Worm (Caenorhabditis elegans): ENCODE data around the gene T04F3.5.

The T04F3.5 gene

DNA sequence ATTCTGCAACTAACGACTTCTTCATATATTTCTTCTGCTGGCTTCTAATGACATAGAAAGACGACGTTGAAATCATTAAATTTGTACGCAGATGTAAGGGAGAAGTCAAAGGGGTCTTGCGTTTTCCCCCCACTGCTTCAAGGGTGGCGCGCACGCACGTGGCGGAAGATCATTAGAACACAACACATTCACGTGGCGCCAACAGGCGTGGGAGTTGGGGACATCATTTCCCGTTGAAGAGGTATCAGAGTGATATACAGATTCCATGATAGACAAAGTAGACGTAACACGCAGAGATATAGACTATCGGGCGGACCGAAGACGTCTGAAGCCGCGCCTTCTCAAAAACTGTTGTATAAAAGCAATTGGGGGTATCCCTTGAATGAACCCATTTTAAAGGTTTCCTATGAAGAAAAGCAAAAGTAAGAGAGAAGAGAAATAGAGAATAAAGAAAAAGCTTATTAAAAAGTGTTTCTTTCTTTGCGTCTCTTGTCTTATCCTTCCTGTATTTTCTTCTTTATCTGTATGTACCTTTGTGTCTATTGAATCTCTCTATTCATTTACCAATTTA lies 38.9 kb downstream of the T04F3.5 start:
- no peak for TF ChIP-seq T22C8.4 (GFP tag; IDR thresholded peaks at IDR 0.05)
- no peak for TF ChIP-seq klf-2 (GFP tag; conservative IDR thresholded peaks at IDR 0.05)
- TF ChIP-seq ztf-23 (GFP tag; IDR thresholded peaks at IDR 0.05), result no peak
- TF ChIP-seq med-1 (GFP tag; optimal IDR thresholded peaks at IDR 0.05; ENCODE audit: insufficient read depth), result no peak
- no peak for TF ChIP-seq ztf-29 (GFP tag; IDR thresholded peaks at IDR 0.05)
- no peak for TF ChIP-seq cog-1 (tag; optimal IDR thresholded peaks at IDR 0.05)

DNA sequence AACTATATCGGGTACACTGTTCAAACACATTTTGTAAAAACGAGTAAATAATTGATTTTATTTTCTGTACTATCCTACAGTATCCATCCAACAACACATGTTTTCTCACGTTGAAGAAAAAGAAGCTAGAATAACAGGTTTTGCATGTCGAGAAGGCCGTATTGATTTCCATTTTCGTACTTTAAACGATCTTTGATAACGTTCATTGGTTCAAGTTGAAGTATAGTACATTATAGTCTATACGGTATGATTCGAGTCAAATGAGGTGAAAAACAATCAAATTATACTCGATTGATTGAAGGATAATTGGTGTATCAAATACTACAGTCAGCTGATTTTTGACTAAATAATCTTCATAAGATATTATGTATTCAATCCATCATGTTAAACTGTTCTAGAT lies 40.0 kb downstream of the T04F3.5 start:
- TF ChIP-seq cog-1 (tag; optimal IDR thresholded peaks at IDR 0.05), result no peak

DNA sequence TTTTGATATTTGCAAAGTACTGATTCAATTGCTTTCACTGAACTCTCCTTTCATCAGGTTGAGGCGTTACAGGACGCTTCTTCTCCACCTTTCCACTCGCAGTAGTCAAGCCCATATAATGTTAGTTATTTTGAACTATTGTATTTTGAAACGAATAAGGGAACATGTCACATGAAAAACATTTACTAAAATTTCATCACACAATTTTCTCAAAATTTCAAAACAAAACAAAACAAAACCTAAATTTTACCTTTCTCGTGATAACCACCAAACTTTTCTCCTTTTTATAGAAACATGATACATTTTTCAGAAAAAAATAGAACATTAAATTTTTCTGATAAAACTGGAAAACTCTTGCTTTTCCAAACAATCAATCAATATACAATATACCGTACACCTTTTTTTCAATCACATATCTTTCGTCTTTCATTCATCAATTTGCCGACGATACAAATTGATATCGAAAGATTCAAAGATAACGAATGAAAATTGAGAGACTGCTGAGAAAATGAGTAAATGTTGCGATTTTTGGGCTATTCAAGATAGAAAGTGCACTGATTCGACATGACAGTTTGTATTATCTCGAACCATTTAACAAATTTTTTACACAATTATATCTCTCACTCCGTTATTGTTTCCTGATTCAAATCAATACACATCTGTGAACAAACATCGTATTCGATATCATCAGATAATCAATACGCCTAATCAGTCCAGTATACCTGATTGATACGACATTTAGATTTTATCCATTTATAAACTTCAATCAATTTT lies 40.8 kb downstream of the T04F3.5 start:
- TF ChIP-seq ztf-23 (GFP tag; IDR thresholded peaks at IDR 0.05) (no peak), cog-1 (tag; optimal IDR thresholded peaks at IDR 0.05) (no peak), T22C8.4 (GFP tag; IDR thresholded peaks at IDR 0.05) (no peak), tab-1 (GFP tag; IDR thresholded peaks at IDR 0.05) (no peak), ztf-29 (GFP tag; IDR thresholded peaks at IDR 0.05) (no peak), med-1 (GFP tag; optimal IDR thresholded peaks at IDR 0.05; ENCODE audit: insufficient read depth) (no peak), ref-1 (GFP tag; conservative IDR thresholded peaks at IDR 0.05) (no peak), flt-1 (GFP tag; IDR thresholded peaks at IDR 0.05) (no peak), klf-2 (GFP tag; conservative IDR thresholded peaks at IDR 0.05) (no peak)

DNA sequence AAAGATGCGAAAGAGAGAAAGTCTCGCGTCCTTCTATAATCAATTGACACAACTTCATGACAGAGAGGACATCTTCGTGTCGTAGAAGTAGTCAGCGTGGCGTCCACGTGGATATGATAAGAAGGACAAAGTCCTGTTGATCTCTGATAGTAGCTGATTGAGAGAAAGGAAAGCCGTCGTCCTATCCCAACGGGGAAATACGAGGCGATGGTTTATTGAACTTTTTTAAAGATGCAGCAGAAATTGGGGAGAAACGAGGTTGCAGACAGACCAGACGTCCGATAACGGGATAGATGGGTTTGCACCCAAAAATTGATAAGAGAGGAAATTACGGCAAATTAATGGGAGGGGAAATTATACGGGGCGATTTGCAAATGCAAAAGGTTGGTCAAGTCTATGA lies 42.0 kb downstream of the T04F3.5 start:
- TF ChIP-seq klf-2 (GFP tag; conservative IDR thresholded peaks at IDR 0.05) (no peak), med-1 (GFP tag; optimal IDR thresholded peaks at IDR 0.05; ENCODE audit: insufficient read depth) (no peak), tab-1 (GFP tag; IDR thresholded peaks at IDR 0.05) (no peak), ztf-29 (GFP tag; IDR thresholded peaks at IDR 0.05) (no peak), ztf-23 (GFP tag; IDR thresholded peaks at IDR 0.05) (no peak)

ce11 chrV:11803518-11803994 lies 43.1 kb downstream of the T04F3.5 start:
- TF ChIP-seq T22C8.4 (GFP tag; IDR thresholded peaks at IDR 0.05) (no peak), med-1 (GFP tag; optimal IDR thresholded peaks at IDR 0.05; ENCODE audit: insufficient read depth) (no peak)

- TF ChIP-seq med-1 (GFP tag; optimal IDR thresholded peaks at IDR 0.05; ENCODE audit: insufficient read depth) (no peak), flt-1 (GFP tag; IDR thresholded peaks at IDR 0.05) (no peak), cog-1 (tag; optimal IDR thresholded peaks at IDR 0.05) (no peak), tab-1 (GFP tag; IDR thresholded peaks at IDR 0.05) (no peak), klf-2 (GFP tag; conservative IDR thresholded peaks at IDR 0.05) (no peak), ztf-23 (GFP tag; IDR thresholded peaks at IDR 0.05) (no peak), ref-1 (GFP tag; conservative IDR thresholded peaks at IDR 0.05) (no peak), T22C8.4 (GFP tag; IDR thresholded peaks at IDR 0.05) (no peak), ztf-29 (GFP tag; IDR thresholded peaks at IDR 0.05) (no peak)
These were observed 49.5 kb downstream of the T04F3.5 start for ce11 chrV:11809935-11810334.

Data from whole organism, midembryonic.